Fruit fly (Drosophila melanogaster): ENCODE measurements around the gene CG33644.
A peak's percentile ranks its signal among the peaks of the same experiment; 100 is the strongest.

Gene CG33644

dm6 chr2L:13548786-13549780 lies 17.2 kb downstream of the CG33644 start, which contains the start of gene B4 (continued):
- TF ChIP-seq CG9876 (GFP tag; optimal IDR thresholded peaks at IDR 0.05) (no peak), pita (GFP tag; optimal IDR thresholded peaks at IDR 0.05) (no peak), sens (GFP tag) (peak; percentile 76), Fer1 (GFP tag; optimal IDR thresholded peaks at IDR 0.05) (peak; percentile 58), CG3726 (GFP tag; IDR thresholded peaks at IDR 0.05) (no peak; the same call in 2 of the 3 replicates), Nf-YC (tag; optimal IDR thresholded peaks at IDR 0.05) (no peak), Rx (GFP tag; IDR thresholded peaks at IDR 0.05) (no peak), dm (GFP tag; optimal IDR thresholded peaks at IDR 0.05) (peak; percentile 70), Blimp-1 (GFP tag; optimal IDR thresholded peaks at IDR 0.05) (no peak), org-1 (GFP tag; optimal IDR thresholded peaks at IDR 0.05) (peak; percentile 23), her (GFP tag; optimal IDR thresholded peaks at IDR 0.05) (peak; percentile 45), NK7.1 (GFP tag; optimal IDR thresholded peaks at IDR 0.05) (peak; percentile 2), nau (GFP tag; optimal IDR thresholded peaks at IDR 0.05) (no peak), wdn (GFP tag; IDR thresholded peaks at IDR 0.05) (peak; percentile 58; the same call in 1 of the 2 replicates), dmrt99B (tag; optimal IDR thresholded peaks at IDR 0.05) (peak; percentile 39), CG18599 (GFP tag; optimal IDR thresholded peaks at IDR 0.05) (peak; percentile 29), ci (GFP tag; IDR thresholded peaks at IDR 0.05) (peak; percentile 71; the same call in 2 of the 3 replicates), pum (GFP tag; optimal IDR thresholded peaks at IDR 0.05) (no peak), CG18011 (GFP tag; optimal IDR thresholded peaks at IDR 0.05) (no peak), corto (GFP tag; optimal IDR thresholded peaks at IDR 0.05) (peak; percentile 21), Myb (GFP tag; optimal IDR thresholded peaks at IDR 0.05) (peak; percentile 37), sr (GFP tag; IDR thresholded peaks at IDR 0.05) (no peak; the same call in 1 of the 3 replicates), Hr78 (GFP tag; optimal IDR thresholded peaks at IDR 0.05) (no peak), CG1602 (GFP tag; optimal IDR thresholded peaks at IDR 0.05) (no peak), Spps (tag; optimal IDR thresholded peaks at IDR 0.05) (no peak), trh (GFP tag; optimal IDR thresholded peaks at IDR 0.05) (no peak), Side (GFP tag; optimal IDR thresholded peaks at IDR 0.05) (peak; percentile 66), odd (GFP tag; optimal IDR thresholded peaks at IDR 0.05) (peak; percentile 67), CG12744 (GFP tag; optimal IDR thresholded peaks at IDR 0.05) (no peak), ind (GFP tag; optimal IDR thresholded peaks at IDR 0.05) (no peak), NC2β (GFP tag; optimal IDR thresholded peaks at IDR 0.05) (no peak), Neu2 (GFP tag; optimal IDR thresholded peaks at IDR 0.05; ENCODE audit: borderline replicate concordance) (no peak), CG6813 (GFP tag; optimal IDR thresholded peaks at IDR 0.05) (peak; percentile 69), Lim3 (GFP tag; IDR thresholded peaks at IDR 0.05) (no peak), dpn (GFP tag; optimal IDR thresholded peaks at IDR 0.05) (peak; percentile 12 to 13), CG1024 (GFP tag; IDR thresholded peaks at IDR 0.05) (peak; percentile 55; the same call in 1 of the 2 replicates), CG6683 (GFP tag; optimal IDR thresholded peaks at IDR 0.05) (no peak), CG33213 (GFP tag; optimal IDR thresholded peaks at IDR 0.05) (peak; percentile 10), D19B (GFP tag; optimal IDR thresholded peaks at IDR 0.05) (no peak), CG5953 (GFP tag; IDR thresholded peaks at IDR 0.05) (peak; percentile 65; the same call in 1 of the 2 replicates), Adf1 (GFP tag; IDR thresholded peaks at IDR 0.05) (peak; percentile 58; the same call in 1 of the 2 replicates), CG16815 (GFP tag; optimal IDR thresholded peaks at IDR 0.05) (no peak), jing (GFP tag; optimal IDR thresholded peaks at IDR 0.05) (no peak), Usf (GFP tag; optimal IDR thresholded peaks at IDR 0.05) (no peak), HLH3B (GFP tag; IDR thresholded peaks at IDR 0.05) (peak; percentile 41; the same call in 1 of the 2 replicates), Oaz (GFP tag; IDR thresholded peaks at IDR 0.05) (no peak), CG2120 (GFP tag; optimal IDR thresholded peaks at IDR 0.05) (peak; percentile 3), CG5245 (GFP tag; optimal IDR thresholded peaks at IDR 0.05) (no peak)

Measured in whole organism, embryonic.